Fruit fly (Drosophila melanogaster) whole organism, pupa: ENCODE measurements around the gene CG8117.

Experiments
- CG10348 ChIP-seq: fragments of 200-800 bp; sonication (Bioruptor generic); IDR thresholded peaks from 2 replicates; pipeline ENCODE4 v1.3.6; 2022; ENCODE audit warnings: missing biosample characterization, missing genetic modification characterization
- CG12605 ChIP-seq: fragments of 200-800 bp; sonication (Bioruptor generic); IDR thresholded peaks from 2 replicates; pipeline ENCODE4 v1.3.6; 2022; ENCODE audit warnings: missing biosample characterization, missing genetic modification characterization
- Snoo ChIP-seq: fragments of 200-800 bp; sonication (Bioruptor generic); optimal IDR thresholded peaks from 3 replicates; lab custom pipeline; 2017; ENCODE audit warnings: missing biosample characterization, mild to moderate bottlenecking, missing genetic modification characterization, inconsistent platforms

DNA sequence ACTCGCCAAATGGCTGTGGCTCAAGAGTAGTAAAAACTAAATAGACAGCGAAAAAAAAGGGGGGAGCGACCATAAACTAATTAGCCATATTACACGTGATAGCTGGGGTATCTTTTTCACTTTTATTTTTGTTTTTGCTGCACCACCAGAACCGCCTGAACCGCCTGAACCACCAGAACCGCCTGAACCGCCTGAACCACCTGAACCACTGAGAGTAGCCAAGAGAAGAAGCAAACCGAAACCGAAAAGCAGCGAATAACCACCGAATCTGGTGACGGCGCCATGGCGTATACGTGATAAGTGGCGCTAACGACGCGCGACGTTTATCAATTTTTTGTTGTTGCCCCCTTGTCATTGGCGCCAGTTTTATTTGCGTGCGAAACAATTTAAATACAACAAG is 27.5 kb upstream of the CG8117 start:
- TF ChIP-seq Snoo (tag; lab: Kevin White, UChicago) (no peak), CG12605 (GFP tag; lab: Robert Waterston, UW) (no peak), CG10348 (GFP tag; lab: Robert Waterston, UW) (no peak)
